Fruit fly (Drosophila melanogaster): ENCODE measurements around the gene Obp22a.

The Obp22a gene

DNA sequence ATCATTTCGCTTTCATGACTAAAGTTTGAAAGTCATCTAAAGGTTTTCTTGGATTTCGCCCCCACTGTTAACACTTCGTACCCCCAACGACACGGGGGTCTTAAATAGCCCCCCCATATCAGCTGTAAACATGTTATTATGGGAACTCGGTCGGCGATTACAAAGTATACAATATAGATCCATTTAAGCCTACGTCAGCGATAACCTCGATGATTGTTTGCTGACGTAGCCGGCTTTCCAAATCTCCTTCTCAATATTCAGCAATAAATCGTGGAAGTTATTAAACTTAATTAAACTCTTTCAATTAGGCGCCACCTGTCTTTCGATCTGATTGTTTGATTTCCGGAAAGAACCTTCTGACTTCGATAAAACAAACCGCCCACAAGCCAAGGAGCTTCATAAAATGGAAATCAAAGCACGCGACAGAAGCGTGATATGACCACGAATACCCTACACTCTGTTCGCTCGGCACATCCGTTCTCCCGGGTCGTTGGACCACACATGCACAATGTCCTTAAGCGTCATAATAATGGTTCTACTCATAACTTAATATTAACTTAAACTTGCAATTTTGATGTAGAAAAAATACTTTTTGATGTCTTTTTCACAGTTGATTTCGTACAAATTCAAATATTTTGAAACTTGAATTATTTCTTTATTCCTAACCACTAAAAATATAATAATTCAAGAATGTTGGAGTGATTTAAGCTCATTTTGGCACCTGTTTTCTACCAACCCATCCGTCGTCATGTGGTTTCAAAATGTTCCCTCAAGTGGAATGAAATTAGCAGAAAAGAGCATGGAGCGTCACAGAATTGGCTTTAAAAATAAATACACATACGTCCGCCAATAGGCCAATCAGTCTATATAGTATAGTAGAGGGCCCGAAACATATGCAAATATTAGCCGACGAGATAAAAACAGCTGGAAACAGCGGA, 5.3 kb downstream of the Obp22a start:
- TF ChIP-seq CG8632 (GFP tag; optimal IDR thresholded peaks at IDR 0.05), result peak; percentile 36
- TF ChIP-seq CG6808 (GFP tag; optimal IDR thresholded peaks at IDR 0.05), result peak; percentile 0
- TF ChIP-seq CG34406 (GFP tag; optimal IDR thresholded peaks at IDR 0.05), result peak; percentile 55
- peak; percentile 8 for TF ChIP-seq CG11902 (GFP tag; optimal IDR thresholded peaks at IDR 0.05)
- no peak for TF ChIP-seq fd85E (GFP tag; optimal IDR thresholded peaks at IDR 0.05)
- peak; percentile 64 for TF ChIP-seq Hr39 (GFP tag; optimal IDR thresholded peaks at IDR 0.05)
- peak; percentile 47 for TF ChIP-seq CG11762 (GFP tag; optimal IDR thresholded peaks at IDR 0.05; ENCODE audit: insufficient read depth)
- peak; percentile 58 for TF ChIP-seq Hr4 (GFP tag; optimal IDR thresholded peaks at IDR 0.05)
- TF ChIP-seq svp (GFP tag), result peak; percentile 98
- peak; percentile 34 for TF ChIP-seq achi (GFP tag; optimal IDR thresholded peaks at IDR 0.05)
- TF ChIP-seq CG4318 (GFP tag; optimal IDR thresholded peaks at IDR 0.05), result no peak
- TF ChIP-seq Eip75B (GFP tag; optimal IDR thresholded peaks at IDR 0.05), result peak; percentile 63
- peak; percentile 60 for TF ChIP-seq OdsH (GFP tag; optimal IDR thresholded peaks at IDR 0.05)
- TF ChIP-seq topi (GFP tag; optimal IDR thresholded peaks at IDR 0.05), result peak; percentile 54
- no peak for TF ChIP-seq Sox102F (GFP tag; optimal IDR thresholded peaks at IDR 0.05)
- peak; percentile 22; the same call in 1 of the 2 replicates for TF ChIP-seq CG11294 (GFP tag; IDR thresholded peaks at IDR 0.05)
- TF ChIP-seq pdm3 (GFP tag; optimal IDR thresholded peaks at IDR 0.05), result peak; percentile 69
- no peak for TF ChIP-seq Gug (GFP tag; IDR thresholded peaks at IDR 0.05)
- peak; percentile 57 for TF ChIP-seq dsx (GFP tag; optimal IDR thresholded peaks at IDR 0.05; ENCODE audit: poor library complexity, severe bottlenecking)
- peak; percentile 64 for TF ChIP-seq CG3919 (GFP tag; optimal IDR thresholded peaks at IDR 0.05)
- TF ChIP-seq CG9139 (GFP tag; optimal IDR thresholded peaks at IDR 0.05), result no peak
- TF ChIP-seq Lpt (GFP tag; optimal IDR thresholded peaks at IDR 0.05), result peak; percentile 37
- TF ChIP-seq CG16779 (tag; optimal IDR thresholded peaks at IDR 0.05), result no peak
- peak; percentile 39; the same call in 1 of the 3 replicates for TF ChIP-seq CG8119 (GFP tag; IDR thresholded peaks at IDR 0.05)
- TF ChIP-seq Sox14 (GFP tag; optimal IDR thresholded peaks at IDR 0.05), result peak; percentile 56
- TF ChIP-seq Eip93F (GFP tag; optimal IDR thresholded peaks at IDR 0.05), result no peak
- peak; percentile 40 for TF ChIP-seq CG10669 (GFP tag; optimal IDR thresholded peaks at IDR 0.05)
- TF ChIP-seq fd59A (GFP tag; optimal IDR thresholded peaks at IDR 0.05), result peak; percentile 38
- peak; percentile 34; the same call in 2 of the 3 replicates for TF ChIP-seq CG6163 (GFP tag; IDR thresholded peaks at IDR 0.05)
- peak; percentile 69 for TF ChIP-seq lz (GFP tag; optimal IDR thresholded peaks at IDR 0.05)
- peak; percentile 63 for TF ChIP-seq Smox (GFP tag; optimal IDR thresholded peaks at IDR 0.05)
- peak; percentile 60 for TF ChIP-seq acj6 (GFP tag; optimal IDR thresholded peaks at IDR 0.05)
- peak; percentile 60; the same call in 2 of the 3 replicates for TF ChIP-seq eg (GFP tag; IDR thresholded peaks at IDR 0.05)
- peak; percentile 34 for TF ChIP-seq CG1621 (tag; optimal IDR thresholded peaks at IDR 0.05)
- TF ChIP-seq CG3032 (tag; optimal IDR thresholded peaks at IDR 0.05), result peak; percentile 25
- TF ChIP-seq dac (GFP tag; optimal IDR thresholded peaks at IDR 0.05), result no peak
- TF ChIP-seq cyc (GFP tag; optimal IDR thresholded peaks at IDR 0.05), result peak; percentile 44
- peak; percentile 14 for TF ChIP-seq CG7368 (GFP tag; optimal IDR thresholded peaks at IDR 0.05)
- peak; percentile 65 for TF ChIP-seq fkh (GFP tag; optimal IDR thresholded peaks at IDR 0.05)
- no peak for TF ChIP-seq CG6276 (GFP tag; optimal IDR thresholded peaks at IDR 0.05)
- peak; percentile 86 for TF ChIP-seq Eip78C (GFP tag)
- TF ChIP-seq Met (GFP tag; optimal IDR thresholded peaks at IDR 0.05), result peak; percentile 70
- peak; percentile 60 for TF ChIP-seq Ets21C (GFP tag; optimal IDR thresholded peaks at IDR 0.05)
- no peak for TF ChIP-seq ss (GFP tag; optimal IDR thresholded peaks at IDR 0.05)
- TF ChIP-seq CG31627 (GFP tag; optimal IDR thresholded peaks at IDR 0.05), result peak; percentile 67
- TF ChIP-seq salr (GFP tag; optimal IDR thresholded peaks at IDR 0.05), result no peak
- TF ChIP-seq Blimp-1 (GFP tag; optimal IDR thresholded peaks at IDR 0.05), result no peak
- TF ChIP-seq Ets96B (tag; optimal IDR thresholded peaks at IDR 0.05), result peak; percentile 40
- TF ChIP-seq CG6792 (GFP tag; optimal IDR thresholded peaks at IDR 0.05), result peak; percentile 51
- peak; percentile 49 for TF ChIP-seq net (GFP tag; optimal IDR thresholded peaks at IDR 0.05)
